Fruit fly (Drosophila melanogaster) whole organism, prepupa: ENCODE results near the gene pck.

Source experiments
- CG11762 ChIP-seq: fragments of 200-800 bp; sonication (Bioruptor generic); optimal IDR thresholded peaks from 3 replicates; lab custom pipeline; 2016; ENCODE audit warnings: missing biosample characterization, missing genetic modification characterization; ENCODE audit not compliant: insufficient read depth
- Gug ChIP-seq: fragments of 200-800 bp; sonication (Bioruptor generic); IDR thresholded peaks from 2 replicates; pipeline ENCODE4 v1.3.6; 2022; ENCODE audit warnings: missing biosample characterization, missing genetic modification characterization
- OdsH ChIP-seq: fragments of 200-800 bp; sonication (Bioruptor generic); optimal IDR thresholded peaks from 3 replicates; lab custom pipeline; 2016; ENCODE audit warnings: missing biosample characterization, missing genetic modification characterization

DNA sequence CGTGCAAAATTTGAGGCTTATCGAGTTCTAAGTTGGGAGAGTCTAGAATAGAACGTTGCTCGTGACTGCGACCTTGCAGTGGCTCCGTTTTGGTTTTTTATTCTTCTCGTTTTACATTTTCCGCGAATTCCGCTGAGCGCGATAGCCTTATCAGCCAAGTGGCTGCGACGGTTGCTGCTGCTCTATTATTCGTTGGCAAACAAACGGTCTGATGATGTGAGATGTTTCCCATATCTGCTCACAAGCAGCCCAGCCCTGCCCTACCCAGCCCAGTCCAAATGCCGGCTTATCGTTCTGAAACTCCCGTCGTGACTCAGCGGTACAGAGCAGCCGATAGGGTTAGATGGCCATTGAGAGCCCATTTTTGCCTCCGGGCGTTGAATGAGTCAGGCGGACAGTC lies 10.0 kb downstream of the pck start:
- TF ChIP-seq Gug (GFP tag; lab: Robert Waterston, UW) (no peak), OdsH (GFP tag; lab: Kevin White, UChicago) (no peak), CG11762 (GFP tag; lab: Kevin White, UChicago) (no peak)
